Worm (Caenorhabditis elegans): ENCODE results near the gene uncp-18.

The uncp-18 gene

DNA sequence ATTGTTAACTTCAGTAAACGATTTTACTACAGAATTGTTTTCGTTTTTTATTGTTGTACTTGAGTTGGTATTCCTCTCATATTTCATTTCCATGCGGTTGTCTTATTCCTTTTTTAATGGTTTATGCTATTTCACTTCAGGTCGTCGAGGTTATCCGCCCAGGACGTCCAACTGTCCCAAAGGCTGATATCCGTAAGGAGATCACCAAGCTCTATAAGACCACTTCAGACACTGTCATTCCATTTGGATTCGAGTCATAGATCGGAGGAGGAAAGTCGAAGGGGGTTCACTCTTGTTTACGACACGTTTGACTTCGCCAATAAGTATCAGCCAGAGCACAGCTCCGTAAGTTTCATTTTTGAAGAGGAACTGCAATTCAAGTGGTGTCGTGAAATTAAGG, 3.8 kb upstream of the uncp-18 start, which contains the start of gene T07A9.14:
T07A9.14 (plus strand) TSS at position 124 of the 400 bp plus-strand sequence.
- no peak for TF ChIP-seq pqm-1 (tag; optimal IDR thresholded peaks at IDR 0.05)

- TF ChIP-seq eor-1 (tag; optimal IDR thresholded peaks at IDR 0.05) (no peak), ceh-16 (tag; optimal IDR thresholded peaks at IDR 0.05) (no peak), lsy-12 (tag; optimal IDR thresholded peaks at IDR 0.05) (no peak), mml-1 (tag; optimal IDR thresholded peaks at IDR 0.05) (no peak), nhr-12 (tag; optimal IDR thresholded peaks at IDR 0.05) (no peak), skn-1 (tag; optimal IDR thresholded peaks at IDR 0.05) (no peak), unc-39 (tag; optimal IDR thresholded peaks at IDR 0.05) (no peak), nhr-25 (tag; optimal IDR thresholded peaks at IDR 0.05) (no peak), zag-1 (tag; optimal IDR thresholded peaks at IDR 0.05) (no peak)
Measured at ce11 chrIV:387283-388048, 2.9 kb upstream of the uncp-18 start.

- no peak for TF ChIP-seq pqm-1 (tag; optimal IDR thresholded peaks at IDR 0.05)
- TF ChIP-seq elt-2 (tag; optimal IDR thresholded peaks at IDR 0.05): no peak
- no peak for TF ChIP-seq fkh-2 (tag; optimal IDR thresholded peaks at IDR 0.05)
- TF ChIP-seq nhr-25 (tag; optimal IDR thresholded peaks at IDR 0.05): no peak
- no peak for TF ChIP-seq ceh-9 (tag; optimal IDR thresholded peaks at IDR 0.05)
- TF ChIP-seq R02D3.7 (tag; optimal IDR thresholded peaks at IDR 0.05): no peak
- TF ChIP-seq nhr-237 (tag; optimal IDR thresholded peaks at IDR 0.05): no peak
- TF ChIP-seq ceh-28 (tag; optimal IDR thresholded peaks at IDR 0.05): no peak
- TF ChIP-seq egl-27 (tag; optimal IDR thresholded peaks at IDR 0.05): no peak
- TF ChIP-seq lsy-12 (tag; optimal IDR thresholded peaks at IDR 0.05): no peak
- no peak for TF ChIP-seq ceh-16 (tag; optimal IDR thresholded peaks at IDR 0.05)
- TF ChIP-seq fkh-10 (GFP tag; optimal IDR thresholded peaks at IDR 0.05): no peak
- no peak for TF ChIP-seq ZK546.5 (tag; optimal IDR thresholded peaks at IDR 0.05)
Measured at ce11 chrIV:388073-388472, 2.3 kb upstream of the uncp-18 start, which contains the start of gene ssna-1. TSS of gene ssna-1 (plus strand) at chrIV:388084.

DNA sequence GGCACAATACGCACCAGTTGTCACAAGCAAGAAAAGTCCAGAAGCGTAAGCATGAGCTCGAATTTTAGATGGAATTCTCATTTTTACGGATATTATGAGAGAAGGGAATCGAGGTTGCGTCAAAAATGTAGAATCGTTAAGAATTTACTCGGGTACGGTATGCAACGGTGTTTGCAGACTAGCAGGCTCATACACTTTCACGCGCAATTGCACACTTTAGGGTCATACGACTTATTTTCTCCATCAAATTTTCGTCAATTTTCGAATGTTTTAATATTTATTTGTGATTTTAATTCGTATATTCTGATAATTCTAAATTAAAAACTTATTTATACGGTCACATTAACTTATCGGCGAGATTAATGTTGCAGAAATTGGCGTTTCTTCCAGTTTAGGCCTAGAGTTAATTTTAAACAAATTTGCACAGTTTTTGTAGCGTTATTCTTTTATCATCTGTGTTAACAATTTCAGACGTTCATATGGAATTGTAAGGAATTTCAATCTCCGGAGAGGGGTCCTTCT, 3.1 kb downstream of the uncp-18 start, which contains the start of the genes T07A9.15 and nog-1:
T07A9.15 (minus strand) TSS at position 138 of the 522 bp plus-strand sequence.
nog-1 (plus strand) TSS at position 472 of the 522 bp plus-strand sequence.
- TF ChIP-seq nhr-11 (tag; optimal IDR thresholded peaks at IDR 0.05) (no peak), daf-12 (tag; optimal IDR thresholded peaks at IDR 0.05) (no peak), unc-62 (GFP tag; optimal IDR thresholded peaks at IDR 0.05) (no peak), lin-39 (tag; optimal IDR thresholded peaks at IDR 0.05) (peak; percentile 61), eor-1 (tag; optimal IDR thresholded peaks at IDR 0.05) (no peak), egl-5 (tag; optimal IDR thresholded peaks at IDR 0.05) (peak; percentile 70), R02D3.7 (tag; optimal IDR thresholded peaks at IDR 0.05) (peak; percentile 61), nhr-77 (tag; optimal IDR thresholded peaks at IDR 0.05) (no peak), nhr-25 (tag; optimal IDR thresholded peaks at IDR 0.05) (peak; percentile 35), tbx-2 (tag; optimal IDR thresholded peaks at IDR 0.05) (no peak), jun-1 (tag; optimal IDR thresholded peaks at IDR 0.05) (peak; percentile 60), elt-2 (tag; optimal IDR thresholded peaks at IDR 0.05) (peak; percentile 22), skn-1 (tag; optimal IDR thresholded peaks at IDR 0.05) (peak; percentile 25), sea-2 (GFP tag; optimal IDR thresholded peaks at IDR 0.05) (no peak), ceh-28 (tag; optimal IDR thresholded peaks at IDR 0.05) (peak; percentile 15), snpc-4 (tag; optimal IDR thresholded peaks at IDR 0.05) (peak; percentile 41), lin-15B (tag; optimal IDR thresholded peaks at IDR 0.05) (peak; percentile 70), pqm-1 (tag; optimal IDR thresholded peaks at IDR 0.05) (peak; percentile 12), nhr-23 (tag; optimal IDR thresholded peaks at IDR 0.05) (peak; percentile 63), hmg-11 (tag; optimal IDR thresholded peaks at IDR 0.05) (peak; percentile 86), pha-4 (tag; optimal IDR thresholded peaks at IDR 0.05) (peak; percentile 80), nfya-1 (tag; optimal IDR thresholded peaks at IDR 0.05; ENCODE audit: insufficient read depth) (peak; percentile 87)

Data from whole organism, L3 larva.